Worm (Caenorhabditis elegans) whole organism, young adult: Measurements from ENCODE around the gene srd-38.

Experiments used
- B0035.1 ChIP-seq: sonication (generic microtip); optimal IDR thresholded peaks from 2 replicates; lab custom pipeline; 2016; ENCODE audit warnings: missing genetic modification characterization, mild to moderate bottlenecking, missing compliant biosample characterization, missing genotype, missing genetic modification reagents
- B0261.1 ChIP-seq: sonication (generic microtip); optimal IDR thresholded peaks from 2 replicates; lab custom pipeline; 2016; ENCODE audit warnings: mild to moderate bottlenecking, missing genetic modification characterization, moderate library complexity, missing compliant biosample characterization
- F10E7.11 ChIP-seq: sonication (generic microtip); optimal IDR thresholded peaks from 2 replicates; lab custom pipeline; 2017; ENCODE audit warnings: mild to moderate bottlenecking, missing genetic modification characterization, moderate library complexity, missing compliant biosample characterization
- F22D6.2 ChIP-seq: sonication (generic microtip); optimal IDR thresholded peaks from 2 replicates; lab custom pipeline; 2016; ENCODE audit warnings: mild to moderate bottlenecking, missing genetic modification characterization, missing compliant biosample characterization
- F33H1.4 ChIP-seq: fragments of 200-800 bp; sonication (Bioruptor generic); IDR thresholded peaks from 2 replicates; pipeline ENCODE4 v1.3.6; 2022; ENCODE audit warnings: missing genetic modification reagents, missing genetic modification characterization, missing compliant biosample characterization
- K12H6.12 ChIP-seq: fragments of 200-800 bp; sonication (Bioruptor generic); optimal IDR thresholded peaks from 2 replicates; lab custom pipeline; 2018; ENCODE audit warnings: mild to moderate bottlenecking, missing genetic modification characterization, missing compliant biosample characterization
- ZK185.1 ChIP-seq: sonication (generic microtip); optimal IDR thresholded peaks from 2 replicates; lab custom pipeline; 2016; ENCODE audit warnings: mild to moderate bottlenecking, missing genetic modification characterization, missing compliant biosample characterization; ENCODE audit not compliant: poor library complexity, severe bottlenecking
- atf-7 ChIP-seq: sonication (generic microtip); optimal IDR thresholded peaks from 2 replicates; lab custom pipeline; 2017; ENCODE audit warnings: mild to moderate bottlenecking, missing genetic modification characterization, missing compliant biosample characterization
- attf-3 ChIP-seq: fragments of 200-800 bp; sonication (Bioruptor generic); conservative IDR thresholded peaks from 2 replicates; pipeline ENCODE4 v1.3.6; 2022; ENCODE audit warnings: missing genetic modification reagents, missing genetic modification characterization, missing compliant biosample characterization
- cebp-2 ChIP-seq: fragments of 200-800 bp; sonication (Bioruptor generic); IDR thresholded peaks from 2 replicates; pipeline ENCODE4 v1.3.6; 2022; ENCODE audit warnings: missing genetic modification characterization, missing compliant biosample characterization
- ceh-27 ChIP-seq: fragments of 200-800 bp; sonication (Bioruptor generic); optimal IDR thresholded peaks from 2 replicates; lab custom pipeline; 2018; ENCODE audit warnings: mild to moderate bottlenecking, missing genetic modification characterization, moderate library complexity, missing compliant biosample characterization
- ceh-79 ChIP-seq: sonication (generic microtip); optimal IDR thresholded peaks from 2 replicates; lab custom pipeline; 2017; ENCODE audit warnings: mild to moderate bottlenecking, missing genetic modification characterization, missing compliant biosample characterization
- die-1 ChIP-seq: sonication (generic microtip); optimal IDR thresholded peaks from 2 replicates; lab custom pipeline; 2016; ENCODE audit warnings: missing genotype, mild to moderate bottlenecking, missing genetic modification characterization, missing compliant biosample characterization
- dox-1 ChIP-seq: fragments of 200-800 bp; sonication (Bioruptor generic); IDR thresholded peaks from 2 replicates; pipeline ENCODE4 v1.3.6; 2022; ENCODE audit warnings: missing genetic modification reagents, missing genetic modification characterization, missing compliant biosample characterization
- dpl-1 ChIP-seq: fragments of 150-350 bp; optimal IDR thresholded peaks from 2 replicates; lab custom pipeline; 2014; ENCODE audit warnings: missing biosample characterization, missing genetic modification reagents, missing genetic modification characterization
- egl-44 ChIP-seq: fragments of 200-800 bp; sonication (Bioruptor generic); IDR thresholded peaks from 2 replicates; pipeline ENCODE4 v1.3.6; 2022; ENCODE audit warnings: missing genetic modification reagents, missing genetic modification characterization, missing compliant biosample characterization
- egrh-3 ChIP-seq: fragments of 200-800 bp; sonication (Bioruptor generic); IDR thresholded peaks from 2 replicates; pipeline ENCODE4 v1.3.6; 2022; ENCODE audit warnings: missing genetic modification reagents, missing genetic modification characterization, missing compliant biosample characterization
- ekl-4 ChIP-seq: fragments of 200-800 bp; sonication (Bioruptor generic); IDR thresholded peaks from 2 replicates; pipeline ENCODE4 v1.3.6; 2022; ENCODE audit warnings: missing genetic modification reagents, missing genetic modification characterization, missing compliant biosample characterization
- fkh-3 ChIP-seq: sonication (generic microtip); optimal IDR thresholded peaks from 2 replicates; lab custom pipeline; 2016; ENCODE audit warnings: mild to moderate bottlenecking, missing genetic modification characterization, missing compliant biosample characterization
- hlh-12 ChIP-seq: sonication (generic microtip); optimal IDR thresholded peaks from 2 replicates; lab custom pipeline; 2016; ENCODE audit warnings: missing genetic modification characterization, missing compliant biosample characterization
- hlh-26 ChIP-seq: fragments of 200-800 bp; sonication (Bioruptor generic); conservative IDR thresholded peaks from 2 replicates; pipeline ENCODE4 v1.3.6; 2022; ENCODE audit warnings: missing genetic modification reagents, missing genetic modification characterization, missing compliant biosample characterization
- hmg-1.2 ChIP-seq: fragments of 200-800 bp; sonication (Bioruptor generic); IDR thresholded peaks from 2 replicates; pipeline ENCODE4 v1.3.6; 2022; ENCODE audit warnings: missing genetic modification reagents, missing genetic modification characterization, missing compliant biosample characterization
- hrde-1 ChIP-seq: sonication (generic microtip); optimal IDR thresholded peaks from 2 replicates; lab custom pipeline; 2016; ENCODE audit warnings: missing genetic modification characterization, mild to moderate bottlenecking, missing compliant biosample characterization, moderate library complexity, missing genotype, missing genetic modification reagents, borderline replicate concordance
- hsf-1 ChIP-seq: fragments of 200-800 bp; sonication (Bioruptor generic); IDR thresholded peaks from 2 replicates; pipeline ENCODE4 v1.3.6; 2022; ENCODE audit warnings: missing genetic modification reagents, missing genetic modification characterization, missing compliant biosample characterization
- lag-1 ChIP-seq: fragments of 200-800 bp; sonication (Bioruptor generic); IDR thresholded peaks from 2 replicates; pipeline ENCODE4 v1.3.6; 2022; ENCODE audit warnings: missing genetic modification reagents, missing genetic modification characterization, missing compliant biosample characterization
- lin-26 ChIP-seq: fragments of 200-800 bp; sonication (Bioruptor generic); IDR thresholded peaks from 2 replicates; pipeline ENCODE4 v1.3.6; 2022; ENCODE audit warnings: missing genetic modification reagents, missing genetic modification characterization, missing compliant biosample characterization
- lin-40 ChIP-seq: sonication (generic microtip); optimal IDR thresholded peaks from 2 replicates; lab custom pipeline; 2016; ENCODE audit warnings: missing genetic modification characterization, mild to moderate bottlenecking, missing compliant biosample characterization, missing genotype, missing genetic modification reagents
- lir-1 ChIP-seq: fragments of 200-800 bp; sonication (Bioruptor generic); conservative IDR thresholded peaks from 2 replicates; pipeline ENCODE4 v1.3.6; 2022; ENCODE audit warnings: missing genetic modification reagents, missing genetic modification characterization, missing compliant biosample characterization
- madf-8 ChIP-seq: fragments of 200-800 bp; sonication (Bioruptor generic); conservative IDR thresholded peaks from 2 replicates; pipeline ENCODE4 v1.3.6; 2022; ENCODE audit warnings: missing genetic modification reagents, missing genetic modification characterization, missing compliant biosample characterization
- mcd-1 ChIP-seq: fragments of 200-800 bp; sonication (Bioruptor generic); IDR thresholded peaks from 2 replicates; pipeline ENCODE4 v1.3.6; 2022; ENCODE audit warnings: missing genetic modification reagents, missing genetic modification characterization, missing compliant biosample characterization
- mel-28 ChIP-seq: sonication (generic microtip); optimal IDR thresholded peaks from 2 replicates; lab custom pipeline; 2016; ENCODE audit warnings: borderline replicate concordance, mild to moderate bottlenecking, missing genetic modification characterization, missing compliant biosample characterization
- nhr-80 ChIP-seq: sonication (generic microtip); optimal IDR thresholded peaks from 2 replicates; lab custom pipeline; 2016; ENCODE audit warnings: missing genetic modification characterization, missing compliant biosample characterization
- nhr-90 ChIP-seq: sonication (generic microtip); optimal IDR thresholded peaks from 2 replicates; lab custom pipeline; 2016; ENCODE audit warnings: missing genotype, mild to moderate bottlenecking, missing genetic modification characterization, missing compliant biosample characterization
- pha-4 ChIP-seq: fragments of 150-350 bp; sonication (generic microtip); optimal IDR thresholded peaks from 2 replicates; lab custom pipeline; 2014; ENCODE audit warnings: missing biosample characterization, missing genetic modification reagents, missing genetic modification characterization
- rec-8 ChIP-seq, 2 experiments: sonication (generic microtip); optimal IDR thresholded peaks; 2 replicates each; lab custom pipeline; 2016; ENCODE audit warnings: mild to moderate bottlenecking in 2 of 2, missing genetic modification characterization in 2 of 2, missing genetic modification reagents in 2 of 2, missing genotype in 2 of 2, missing biosample characterization in 1 of 2, missing compliant biosample characterization in 1 of 2, moderate library complexity in 1 of 2
- rpc-1 ChIP-seq, 2 experiments: fragments of 150-350 bp in 1 of 2; sonication (generic microtip) in 1 of 2; optimal IDR thresholded peaks; 2 replicates each; lab custom pipeline; 2014 to 2018; ENCODE audit warnings: missing biosample characterization in 1 of 2, missing genetic modification characterization in 1 of 2, missing genetic modification reagents in 1 of 2, missing genotype in 1 of 2
- snpc-1.1 ChIP-seq: sonication (generic microtip); optimal IDR thresholded peaks from 2 replicates; lab custom pipeline; 2017; ENCODE audit warnings: missing genetic modification characterization, mild to moderate bottlenecking, missing compliant biosample characterization, antibody characterized with exemption, moderate library complexity, missing genotype, missing genetic modification reagents; ENCODE audit not compliant: insufficient read depth
- snpc-4 ChIP-seq, 5 experiments: fragments of 150-350 bp in 1 of 5; sonication (generic microtip) in 4 of 5; optimal IDR thresholded peaks; 2 replicates each; lab custom pipeline; 2014 to 2018; ENCODE audit warnings: missing genetic modification characterization in 5 of 5, missing biosample characterization in 3 of 5, antibody characterized with exemption in 2 of 5, mild to moderate bottlenecking in 2 of 5, missing compliant biosample characterization in 2 of 5, missing genotype in 2 of 5, moderate library complexity in 2 of 5, missing genetic modification reagents in 1 of 5
- tbp1 ChIP-seq: fragments of 200-800 bp; sonication (Bioruptor generic); optimal IDR thresholded peaks from 2 replicates; lab custom pipeline; 2018; ENCODE audit warnings: mild to moderate bottlenecking, missing genetic modification characterization, missing compliant biosample characterization
- unc-130 ChIP-seq: sonication (generic microtip); optimal IDR thresholded peaks from 2 replicates; lab custom pipeline; 2016; ENCODE audit warnings: missing genetic modification reagents, missing genetic modification characterization, missing compliant biosample characterization
- xnd-1 ChIP-seq: sonication (generic microtip); optimal IDR thresholded peaks from 2 replicates; lab custom pipeline; 2016; ENCODE audit warnings: missing genotype, missing genetic modification reagents, missing genetic modification characterization, missing compliant biosample characterization
- zim-3 ChIP-seq: sonication (generic microtip); optimal IDR thresholded peaks from 2 replicates; lab custom pipeline; 2017; ENCODE audit warnings: mild to moderate bottlenecking, missing genetic modification characterization, moderate library complexity, missing compliant biosample characterization

The srd-38 gene

DNA sequence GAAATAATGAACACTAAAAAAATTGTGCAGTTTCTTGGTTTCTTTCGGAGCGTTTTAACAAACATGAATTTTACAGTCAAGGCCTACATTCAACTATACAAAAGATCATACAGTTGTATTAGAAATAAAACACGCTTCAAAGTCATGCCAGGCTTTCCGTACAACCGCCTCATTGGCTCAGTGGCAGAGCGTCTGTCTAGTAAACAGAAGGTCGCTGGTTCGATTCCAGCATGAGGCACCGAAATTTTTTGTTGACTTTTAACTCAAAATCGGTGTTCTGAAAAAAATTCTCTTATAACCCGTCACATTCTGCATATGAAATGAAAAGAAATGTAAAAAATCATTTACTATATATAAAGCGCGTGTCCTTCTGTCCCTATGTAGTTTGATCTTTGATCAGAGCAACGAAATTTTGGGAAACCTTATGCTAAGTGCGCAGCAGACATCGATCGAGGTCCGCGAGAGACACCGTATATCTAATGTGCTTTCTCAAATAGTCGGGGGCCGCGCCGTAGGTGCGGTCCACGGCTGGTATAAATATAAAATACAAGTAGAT is 30.5 kb upstream of the srd-38 start (continued):
- TF ChIP-seq rpc-1 (optimal IDR thresholded peaks at IDR 0.05; lab: Kevin White, UChicago), result peak; percentile 69
- peak; percentile 84 for TF ChIP-seq rpc-1 (tag; optimal IDR thresholded peaks at IDR 0.05; lab: Kevin White, UChicago)
- peak; percentile 66 for TF ChIP-seq B0261.1
- TF ChIP-seq hmg-1.2, result peak; percentile 38
- peak; percentile 8 for TF ChIP-seq nhr-80 (tag; lab: Kevin White, UChicago)
- TF ChIP-seq B0035.1 (tag; lab: Kevin White, UChicago), result peak; percentile 5
- 0 out of 2 replicates have a peak, but pooled peaks have one; percentile 17 for TF ChIP-seq dox-1
- TF ChIP-seq snpc-1.1 (tag; lab: Kevin White, UChicago), result peak; percentile 24
- TF ChIP-seq rec-8 (tag; optimal IDR thresholded peaks at IDR 0.05; lab: Kevin White, UChicago), result peak in 1 of 2 experiments; percentile 38
- peak; percentile 36 for TF ChIP-seq nhr-90
- TF ChIP-seq, all 124 proteins: peak for 20; not testable (repeated sequence) for 104

DNA sequence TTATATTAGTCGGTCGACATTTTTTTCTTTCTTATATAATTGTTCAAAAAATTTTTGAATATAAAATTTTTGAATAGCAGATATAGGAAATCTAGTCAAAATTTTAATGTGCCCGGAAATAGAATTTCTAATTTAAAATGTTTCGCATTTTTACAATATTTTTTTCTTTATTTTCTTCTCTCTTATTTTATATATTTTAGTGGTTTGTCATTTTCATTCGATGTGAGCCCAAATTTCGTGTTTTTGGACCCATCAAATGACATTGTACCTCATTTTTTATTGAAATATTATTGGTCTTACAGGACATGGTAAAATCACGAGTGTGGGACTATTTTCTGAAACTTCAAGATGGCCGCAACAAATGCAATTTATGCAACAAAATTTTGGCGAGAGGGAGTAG is 29.4 kb upstream of the srd-38 start, which contains the start of gene K09A11.1:
Gene K09A11.1, plus strand, starts transcription at position 301 of the 400 bp plus-strand sequence.
- TF ChIP-seq pha-4 (tag; lab: Kevin White, UChicago) (no peak), lir-1 (GFP tag; lab: Robert Waterston, UW) (no peak), hsf-1 (no peak), F33H1.4 (GFP tag; lab: Robert Waterston, UW) (no peak), mcd-1 (GFP tag; lab: Robert Waterston, UW) (no peak), hlh-26 (GFP tag; lab: Robert Waterston, UW) (no peak)

DNA sequence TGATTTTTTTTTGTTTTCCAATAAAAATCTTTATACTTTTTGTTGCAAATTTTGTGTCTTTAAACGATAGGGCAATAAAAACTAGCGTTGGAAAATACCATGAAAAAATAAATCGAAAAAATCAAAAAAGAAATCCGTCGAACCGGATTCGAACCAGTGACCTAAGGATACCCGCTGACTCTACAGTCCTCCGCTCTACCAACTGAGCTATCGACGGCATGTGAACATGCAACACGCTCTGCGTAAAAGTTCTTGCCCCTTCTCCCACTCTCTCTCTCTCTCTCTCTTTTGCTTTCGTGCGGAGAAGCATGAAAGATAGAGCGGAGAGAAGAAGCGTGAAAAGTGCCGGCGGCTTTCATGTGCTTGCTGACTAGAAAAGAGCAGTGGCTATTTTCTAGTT is 27.1 kb upstream of the srd-38 start:
- TF ChIP-seq snpc-4 (GFP tag; optimal IDR thresholded peaks at IDR 0.05; lab: Kevin White, UChicago), result no peak
- peak in 3 of 4 experiments; percentile 49 to 71 (median 71) for TF ChIP-seq snpc-4 (tag; optimal IDR thresholded peaks at IDR 0.05; lab: Kevin White, UChicago)
- TF ChIP-seq lag-1, result 0 out of 2 replicates have a peak, but pooled peaks have one; percentile 14
- TF ChIP-seq egl-44 (GFP tag; lab: Robert Waterston, UW), result peak; percentile 83
- TF ChIP-seq cebp-2 (GFP tag; lab: Robert Waterston, UW), result peak; percentile 88; the same call in 1 of the 2 replicates
- peak; percentile 60 for TF ChIP-seq ZK185.1 (tag; lab: Kevin White, UChicago)
- TF ChIP-seq snpc-1.1 (tag; lab: Kevin White, UChicago), result no peak
- TF ChIP-seq tbp1 (GFP tag; lab: Kevin White, UChicago), result peak; percentile 97
- TF ChIP-seq lin-26 (GFP tag; lab: Robert Waterston, UW), result peak; percentile 92
- peak; percentile 65 for TF ChIP-seq zim-3 (tag; lab: Kevin White, UChicago)
- peak; percentile 82 for TF ChIP-seq ekl-4 (GFP tag; lab: Robert Waterston, UW)
- no peak for TF ChIP-seq hlh-26 (GFP tag; lab: Robert Waterston, UW)
- TF ChIP-seq atf-7 (tag; lab: Kevin White, UChicago), result peak; percentile 55
- TF ChIP-seq pha-4 (tag; lab: Kevin White, UChicago), result no peak
- peak; percentile 89 for TF ChIP-seq die-1 (tag; lab: Kevin White, UChicago)
- peak; percentile 33 for TF ChIP-seq F22D6.2 (tag; lab: Kevin White, UChicago)
- peak; percentile 53 for TF ChIP-seq B0035.1 (tag; lab: Kevin White, UChicago)
- no peak for TF ChIP-seq ceh-79 (tag; lab: Kevin White, UChicago)
- 0 out of 2 replicates have a peak, but pooled peaks have one; percentile 21 for TF ChIP-seq madf-8 (GFP tag; lab: Robert Waterston, UW)
- peak; percentile 53 for TF ChIP-seq egrh-3 (GFP tag; lab: Robert Waterston, UW)
- TF ChIP-seq hlh-12 (tag; lab: Kevin White, UChicago), result peak; percentile 41
- TF ChIP-seq hmg-1.2, result peak; percentile 83
- TF ChIP-seq hrde-1 (tag; lab: Kevin White, UChicago), result peak; percentile 61
- peak; percentile 45 for TF ChIP-seq ceh-27 (GFP tag; lab: Kevin White, UChicago)
- TF ChIP-seq K12H6.12 (tag; lab: Kevin White, UChicago), result peak; percentile 39
- TF ChIP-seq mel-28, result no peak
- peak; percentile 54; the same call in 1 of the 2 replicates for TF ChIP-seq attf-3 (GFP tag; lab: Robert Waterston, UW)
- TF ChIP-seq xnd-1, result no peak
- TF ChIP-seq unc-130 (GFP tag; lab: Kevin White, UChicago), result peak; percentile 30
- peak; percentile 76 for TF ChIP-seq lin-40
- TF ChIP-seq dpl-1, result no peak
- TF ChIP-seq F10E7.11 (tag; lab: Kevin White, UChicago), result no peak
- peak; percentile 62 for TF ChIP-seq fkh-3 (tag; lab: Kevin White, UChicago)
